Worm (Caenorhabditis elegans) whole organism, midembryonic: Measurements from ENCODE around the gene F14D7.2.

Experiments used
- T22C8.4 ChIP-seq: fragments of 200-800 bp; sonication (Bioruptor generic); IDR thresholded peaks from 2 replicates; pipeline ENCODE4 v1.3.6; 2022; ENCODE audit warnings: missing genetic modification characterization, missing compliant biosample characterization
- cog-1 ChIP-seq: sonication (generic microtip); optimal IDR thresholded peaks from 2 replicates; lab custom pipeline; 2016; ENCODE audit warnings: missing genetic modification characterization, missing compliant biosample characterization
- flt-1 ChIP-seq: fragments of 200-800 bp; sonication (Bioruptor generic); IDR thresholded peaks from 2 replicates; pipeline ENCODE4 v1.3.6; 2022; ENCODE audit warnings: missing genetic modification characterization, missing compliant biosample characterization
- med-1 ChIP-seq: sonication (generic microtip); optimal IDR thresholded peaks from 2 replicates; lab custom pipeline; 2017; ENCODE audit warnings: missing genetic modification characterization, mild to moderate bottlenecking, missing compliant biosample characterization, antibody characterized with exemption, missing genetic modification reagents; ENCODE audit not compliant: insufficient read depth
- tab-1 ChIP-seq: fragments of 200-800 bp; sonication (Bioruptor generic); IDR thresholded peaks from 2 replicates; pipeline ENCODE4 v1.3.6; 2022; ENCODE audit warnings: missing genetic modification characterization, missing compliant biosample characterization
- ztf-23 ChIP-seq: fragments of 200-800 bp; sonication (Bioruptor generic); IDR thresholded peaks from 2 replicates; pipeline ENCODE4 v1.3.6; 2022; ENCODE audit warnings: missing genetic modification reagents, missing genetic modification characterization, missing compliant biosample characterization
- ztf-29 ChIP-seq: fragments of 200-800 bp; sonication (Bioruptor generic); IDR thresholded peaks from 2 replicates; pipeline ENCODE4 v1.3.6; 2022; ENCODE audit warnings: missing genetic modification reagents, missing genetic modification characterization, missing compliant biosample characterization

ce11 chrV:14285803-14286202, 7.7 kb downstream of the F14D7.2 start, which contains the start of gene F40G12.11:
- TF ChIP-seq flt-1 (GFP tag; lab: Robert Waterston, UW) (no peak), med-1 (GFP tag; lab: Kevin White, UChicago) (no peak), ztf-23 (GFP tag; lab: Robert Waterston, UW) (no peak), cog-1 (tag; lab: Kevin White, UChicago) (no peak), T22C8.4 (GFP tag; lab: Robert Waterston, UW) (no peak), tab-1 (GFP tag; lab: Robert Waterston, UW) (no peak), ztf-29 (GFP tag; lab: Robert Waterston, UW) (no peak)
